Fruit fly (Drosophila melanogaster): Measurements from ENCODE around the gene CG31195.

CG31195 gene

dm6 chr3R:20782104-20782654 lies 20.0 kb upstream of the CG31195 start (continued):
- TF ChIP-seq Dif (GFP tag; optimal IDR thresholded peaks at IDR 0.05; ENCODE audit: partially characterized antibody), result no peak
- peak; percentile 56 for TF ChIP-seq sage (GFP tag; optimal IDR thresholded peaks at IDR 0.05)

- TF ChIP-seq dmrt93B (GFP tag; optimal IDR thresholded peaks at IDR 0.05) (no peak), dsf (GFP tag; optimal IDR thresholded peaks at IDR 0.05; ENCODE audit: borderline replicate concordance) (peak; percentile 17), CG9705 (GFP tag; optimal IDR thresholded peaks at IDR 0.05) (no peak), CG32264 (GFP tag; optimal IDR thresholded peaks at IDR 0.05) (no peak), usp (GFP tag; optimal IDR thresholded peaks at IDR 0.05) (no peak), fru (GFP tag; optimal IDR thresholded peaks at IDR 0.05) (peak; percentile 59), HLH106 (tag; optimal IDR thresholded peaks at IDR 0.05) (no peak), psq (GFP tag; optimal IDR thresholded peaks at IDR 0.05) (peak; percentile 65), Dfd (GFP tag; optimal IDR thresholded peaks at IDR 0.05) (no peak), lola (GFP tag; optimal IDR thresholded peaks at IDR 0.05) (no peak), h (GFP tag; optimal IDR thresholded peaks at IDR 0.05) (peak; percentile 43), N (GFP tag; optimal IDR thresholded peaks at IDR 0.05) (no peak), rgr (GFP tag; optimal IDR thresholded peaks at IDR 0.05) (peak; percentile 42), tai (GFP tag; optimal IDR thresholded peaks at IDR 0.05) (no peak), Jra (GFP tag; optimal IDR thresholded peaks at IDR 0.05) (peak; percentile 31), Dif (GFP tag; optimal IDR thresholded peaks at IDR 0.05; ENCODE audit: partially characterized antibody) (peak; percentile 70), dl (GFP tag; optimal IDR thresholded peaks at IDR 0.05; ENCODE audit: insufficient read depth in 1 of 2, partially characterized antibody in 2 of 2) (no peak), br (GFP tag; optimal IDR thresholded peaks at IDR 0.05) (peak; percentile 36), woc (GFP tag; optimal IDR thresholded peaks at IDR 0.05) (peak; percentile 3), Hr83 (GFP tag; optimal IDR thresholded peaks at IDR 0.05; ENCODE audit: poor library complexity, severe bottlenecking) (peak; percentile 44), Hnf4 (GFP tag; optimal IDR thresholded peaks at IDR 0.05) (peak; percentile 3), sage (GFP tag; optimal IDR thresholded peaks at IDR 0.05) (peak; percentile 21), Vsx2 (GFP tag; optimal IDR thresholded peaks at IDR 0.05; ENCODE audit: partially characterized antibody) (peak; percentile 33), brk (GFP tag; optimal IDR thresholded peaks at IDR 0.05) (no peak), pan (optimal IDR thresholded peaks at IDR 0.05) (no peak), Myc (optimal IDR thresholded peaks at IDR 0.05) (no peak), Mio (GFP tag; optimal IDR thresholded peaks at IDR 0.05) (no peak), GATAd (GFP tag; optimal IDR thresholded peaks at IDR 0.05) (no peak), Sp1 (GFP tag; optimal IDR thresholded peaks at IDR 0.05) (peak; percentile 50), sv (GFP tag; optimal IDR thresholded peaks at IDR 0.05) (no peak), CrebA (GFP tag; optimal IDR thresholded peaks at IDR 0.05; ENCODE audit: borderline replicate concordance) (peak; percentile 55), Rel (GFP tag; optimal IDR thresholded peaks at IDR 0.05) (peak; percentile 53), Rel (tag; optimal IDR thresholded peaks at IDR 0.05) (peak; percentile 58), Abd-B (GFP tag; optimal IDR thresholded peaks at IDR 0.05) (no peak), OdsH (GFP tag; optimal IDR thresholded peaks at IDR 0.05) (no peak), Hr78 (GFP tag; optimal IDR thresholded peaks at IDR 0.05) (no peak), jim (GFP tag; optimal IDR thresholded peaks at IDR 0.05) (no peak), foxo (GFP tag; optimal IDR thresholded peaks at IDR 0.05) (peak in 1 of 2 experiments; percentile 6), ey (GFP tag; optimal IDR thresholded peaks at IDR 0.05) (peak; percentile 7)
Observed at dm6 chr3R:20779969-20780368, 17.8 kb upstream of the CG31195 start.

- TF ChIP-seq sv (GFP tag; optimal IDR thresholded peaks at IDR 0.05) (no peak), brk (GFP tag; optimal IDR thresholded peaks at IDR 0.05) (no peak), Dfd (GFP tag; optimal IDR thresholded peaks at IDR 0.05) (no peak), usp (GFP tag; optimal IDR thresholded peaks at IDR 0.05) (no peak), dl (GFP tag; optimal IDR thresholded peaks at IDR 0.05; ENCODE audit: insufficient read depth in 1 of 2, partially characterized antibody in 2 of 2) (no peak), psq (GFP tag; optimal IDR thresholded peaks at IDR 0.05) (no peak), Abd-B (GFP tag; optimal IDR thresholded peaks at IDR 0.05) (no peak), br (GFP tag; optimal IDR thresholded peaks at IDR 0.05) (no peak), CG32264 (GFP tag; optimal IDR thresholded peaks at IDR 0.05) (no peak), Jra (GFP tag; optimal IDR thresholded peaks at IDR 0.05) (no peak), N (GFP tag; optimal IDR thresholded peaks at IDR 0.05) (no peak), woc (GFP tag; optimal IDR thresholded peaks at IDR 0.05) (no peak), dmrt93B (GFP tag; optimal IDR thresholded peaks at IDR 0.05) (no peak), Sp1 (GFP tag; optimal IDR thresholded peaks at IDR 0.05) (no peak), Myc (optimal IDR thresholded peaks at IDR 0.05) (no peak)
Observed at dm6 chr3R:20779545-20779944, 17.4 kb upstream of the CG31195 start.
